Fruit fly (Drosophila melanogaster) whole organism, adult: ENCODE data around the gene Ptp61F.
"Not testable (repeated sequence)": the region's sequence is repeated elsewhere in the genome, so short reads cannot be mapped to it uniquely, and the experiment has no call there.

ENCODE experiments used
- CG33017 ChIP-seq: fragments of 200-800 bp; sonication (Bioruptor generic); optimal IDR thresholded peaks from 2 replicates; lab custom pipeline; 2018; ENCODE audit warnings: missing biosample characterization, mild to moderate bottlenecking, missing genetic modification characterization, moderate library complexity
- Mnt ChIP-seq: fragments of 200-800 bp; sonication (Bioruptor generic); optimal IDR thresholded peaks from 2 replicates; lab custom pipeline; 2016; ENCODE audit warnings: missing biosample characterization, mild to moderate bottlenecking, missing genetic modification characterization
- bab1 ChIP-seq: fragments of 200-800 bp; sonication (Bioruptor generic); optimal IDR thresholded peaks from 3 replicates; lab custom pipeline; 2019; ENCODE audit warnings: missing biosample characterization, mild to moderate bottlenecking, missing genetic modification characterization, moderate library complexity
- kay ChIP-seq: fragments of 200-800 bp; sonication (Bioruptor generic); peaks from one replicate; lab custom pipeline; 2016; ENCODE audit warnings: missing biosample characterization, missing genetic modification characterization, borderline replicate concordance

- not testable (repeated sequence) for TF ChIP-seq bab1 (GFP tag; lab: Kevin White, UChicago); CG33017 (tag; lab: Kevin White, UChicago); Mnt; kay (GFP tag; lab: Kevin White, UChicago)
Observed at dm6 chr3L:1398286-1398685, 76.8 kb downstream of the Ptp61F start, which contains the start of gene CG32320.
